Worm (Caenorhabditis elegans) whole organism, midembryonic: ENCODE data around the gene nspg-7.2.

Experiments
- T22C8.4 ChIP-seq: fragments of 200-800 bp; sonication (Bioruptor generic); IDR thresholded peaks from 2 replicates; pipeline ENCODE4 v1.3.6; 2022; ENCODE audit warnings: missing genetic modification characterization, missing compliant biosample characterization
- cog-1 ChIP-seq: sonication (generic microtip); optimal IDR thresholded peaks from 2 replicates; lab custom pipeline; 2016; ENCODE audit warnings: missing genetic modification characterization, missing compliant biosample characterization
- flt-1 ChIP-seq: fragments of 200-800 bp; sonication (Bioruptor generic); IDR thresholded peaks from 2 replicates; pipeline ENCODE4 v1.3.6; 2022; ENCODE audit warnings: missing genetic modification characterization, missing compliant biosample characterization
- klf-2 ChIP-seq: fragments of 200-800 bp; sonication (Bioruptor generic); conservative IDR thresholded peaks from 2 replicates; pipeline ENCODE4 v1.3.6; 2022; ENCODE audit warnings: missing genetic modification reagents, missing genetic modification characterization, missing compliant biosample characterization
- med-1 ChIP-seq: sonication (generic microtip); optimal IDR thresholded peaks from 2 replicates; lab custom pipeline; 2017; ENCODE audit warnings: missing genetic modification characterization, mild to moderate bottlenecking, missing compliant biosample characterization, antibody characterized with exemption, missing genetic modification reagents; ENCODE audit not compliant: insufficient read depth
- ref-1 ChIP-seq: fragments of 200-800 bp; sonication (Bioruptor generic); conservative IDR thresholded peaks from 2 replicates; pipeline ENCODE4 v1.3.6; 2022; ENCODE audit warnings: missing genetic modification reagents, missing genetic modification characterization, missing compliant biosample characterization
- tab-1 ChIP-seq: fragments of 200-800 bp; sonication (Bioruptor generic); IDR thresholded peaks from 2 replicates; pipeline ENCODE4 v1.3.6; 2022; ENCODE audit warnings: missing genetic modification characterization, missing compliant biosample characterization
- ztf-23 ChIP-seq: fragments of 200-800 bp; sonication (Bioruptor generic); IDR thresholded peaks from 2 replicates; pipeline ENCODE4 v1.3.6; 2022; ENCODE audit warnings: missing genetic modification reagents, missing genetic modification characterization, missing compliant biosample characterization
- ztf-29 ChIP-seq: fragments of 200-800 bp; sonication (Bioruptor generic); IDR thresholded peaks from 2 replicates; pipeline ENCODE4 v1.3.6; 2022; ENCODE audit warnings: missing genetic modification reagents, missing genetic modification characterization, missing compliant biosample characterization

- TF ChIP-seq ztf-29 (GFP tag; lab: Robert Waterston, UW) (no peak), ref-1 (GFP tag; lab: Robert Waterston, UW) (no peak), med-1 (no peak), flt-1 (GFP tag; lab: Robert Waterston, UW) (no peak), cog-1 (tag; lab: Kevin White, UChicago) (no peak), ztf-23 (no peak), klf-2 (GFP tag; lab: Robert Waterston, UW) (no peak), T22C8.4 (GFP tag; lab: Robert Waterston, UW) (no peak), tab-1 (GFP tag; lab: Robert Waterston, UW) (no peak)
These were observed 2.6 kb downstream of the nspg-7.2 start, which contains the start of gene Y53G8AM.4 for ce11 chrIII:3255575-3255974.
